Fruit fly (Drosophila melanogaster) whole organism, pupa: ENCODE data around the gene CG5823.

Experiments used
- CG17806 ChIP-seq: fragments of 200-800 bp; sonication (Bioruptor generic); optimal IDR thresholded peaks from 2 replicates; lab custom pipeline; 2018; ENCODE audit warnings: missing biosample characterization, mild to moderate bottlenecking, missing genetic modification characterization, moderate library complexity
- Pif1A ChIP-seq: fragments of 200-800 bp; sonication (Bioruptor generic); optimal IDR thresholded peaks from 3 replicates; lab custom pipeline; 2016; ENCODE audit warnings: missing biosample characterization, missing genetic modification characterization
- Snoo ChIP-seq: fragments of 200-800 bp; sonication (Bioruptor generic); optimal IDR thresholded peaks from 3 replicates; lab custom pipeline; 2017; ENCODE audit warnings: missing biosample characterization, mild to moderate bottlenecking, missing genetic modification characterization, inconsistent platforms

dm6 chr3R:17558630-17559029 lies 24.2 kb upstream of the CG5823 start, which contains the start of gene Hmx:
- TF ChIP-seq Snoo (tag; lab: Kevin White, UChicago) = no peak
- no peak for TF ChIP-seq CG17806 (tag; lab: Kevin White, UChicago)
- TF ChIP-seq Pif1A (GFP tag; lab: Kevin White, UChicago) = no peak
